Worm (Caenorhabditis elegans) whole organism, L4 larva: Measurements from ENCODE around the gene fbxc-53.

ENCODE experiments used
- F26F4.8 ChIP-seq: fragments of 200-800 bp; sonication (Bioruptor generic); conservative IDR thresholded peaks from 2 replicates; pipeline ENCODE4 v1.3.6; 2022; ENCODE audit warnings: missing genetic modification characterization, missing compliant biosample characterization
- Y5F2A.4 ChIP-seq: fragments of 200-800 bp; sonication (Bioruptor generic); optimal IDR thresholded peaks from 2 replicates; lab custom pipeline; 2018; ENCODE audit warnings: mild to moderate bottlenecking, missing genetic modification characterization, missing compliant biosample characterization
- ZK337.2 ChIP-seq: fragments of 200-800 bp; sonication (Bioruptor generic); IDR thresholded peaks from 2 replicates; pipeline ENCODE4 v1.3.6; 2022; ENCODE audit warnings: missing genetic modification reagents, missing genetic modification characterization, missing compliant biosample characterization
- ZK546.5 ChIP-seq, 2 experiments: sonication (generic microtip); optimal IDR thresholded peaks; 2 replicates each; lab custom pipeline; 2017; ENCODE audit warnings: missing biosample characterization in 2 of 2, missing genetic modification characterization in 2 of 2
- aha-1 ChIP-seq: fragments of 150-350 bp; peaks from one replicate; lab custom pipeline; 2014; ENCODE audit warnings: missing biosample characterization, missing genetic modification characterization
- ama-1 ChIP-seq: fragments of 150-350 bp; optimal IDR thresholded peaks from 2 replicates; lab custom pipeline; 2014; ENCODE audit warnings: inconsistent platforms, mixed read lengths
- ceh-28 ChIP-seq: fragments of 150-350 bp; optimal IDR thresholded peaks from 2 replicates; lab custom pipeline; 2014; ENCODE audit warnings: missing biosample characterization, missing genetic modification reagents, missing genetic modification characterization
- cey-2 ChIP-seq: sonication (generic microtip); optimal IDR thresholded peaks from 3 replicates; lab custom pipeline; 2017; ENCODE audit warnings: missing genetic modification characterization, mild to moderate bottlenecking, missing compliant biosample characterization, antibody characterized with exemption, borderline replicate concordance; ENCODE audit not compliant: insufficient read depth
- daf-16 ChIP-seq, 3 experiments: sonication (generic microtip); optimal IDR thresholded peaks; 2 replicates each; lab custom pipeline; 2016 to 2017; ENCODE audit warnings: missing genetic modification characterization in 3 of 3, missing genetic modification reagents in 3 of 3, mild to moderate bottlenecking in 2 of 3, missing compliant biosample characterization in 2 of 3, missing biosample characterization in 1 of 3, moderate library complexity in 1 of 3
- daf-8 ChIP-seq: fragments of 200-800 bp; sonication (Bioruptor generic); IDR thresholded peaks from 2 replicates; pipeline ENCODE4 v1.3.6; 2022; ENCODE audit warnings: missing genetic modification characterization, missing compliant biosample characterization
- dmd-6 ChIP-seq: fragments of 200-800 bp; sonication (Bioruptor generic); IDR thresholded peaks from 2 replicates; pipeline ENCODE4 v1.3.6; 2022; ENCODE audit warnings: missing genetic modification reagents, missing genetic modification characterization, missing compliant biosample characterization
- dmd-8 ChIP-seq: fragments of 200-800 bp; sonication (Bioruptor generic); IDR thresholded peaks from 2 replicates; pipeline ENCODE4 v1.3.6; 2022; ENCODE audit warnings: missing genetic modification characterization, missing compliant biosample characterization
- dpl-1 ChIP-seq: fragments of 150-350 bp; optimal IDR thresholded peaks from 2 replicates; lab custom pipeline; 2014; ENCODE audit warnings: missing biosample characterization, missing genetic modification reagents, missing genetic modification characterization
- gei-8 ChIP-seq: fragments of 200-800 bp; sonication (Bioruptor generic); optimal IDR thresholded peaks from 2 replicates; lab custom pipeline; 2018; ENCODE audit warnings: mild to moderate bottlenecking, missing genetic modification characterization, missing compliant biosample characterization
- hlh-11 ChIP-seq: fragments of 200-800 bp; sonication (Bioruptor generic); optimal IDR thresholded peaks from 2 replicates; lab custom pipeline; 2018; ENCODE audit warnings: mild to moderate bottlenecking, missing genetic modification characterization, missing compliant biosample characterization
- hlh-30 ChIP-seq: sonication (generic microtip); optimal IDR thresholded peaks from 2 replicates; lab custom pipeline; 2017; ENCODE audit warnings: antibody characterized with exemption, mild to moderate bottlenecking, missing genetic modification characterization, missing compliant biosample characterization; ENCODE audit not compliant: insufficient read depth
- lir-3 ChIP-seq: sonication (generic microtip); optimal IDR thresholded peaks from 2 replicates; lab custom pipeline; 2016; ENCODE audit warnings: mild to moderate bottlenecking, missing genetic modification characterization, missing compliant biosample characterization
- madf-5 ChIP-seq, 2 experiments: fragments of 200-800 bp; sonication (Bioruptor generic); IDR thresholded peaks; 2 replicates each; pipeline ENCODE4 v1.3.6; 2022; ENCODE audit warnings: missing compliant biosample characterization in 2 of 2, missing genetic modification characterization in 2 of 2
- mep-1 ChIP-seq: fragments of 150-350 bp; sonication (generic microtip); optimal IDR thresholded peaks from 3 replicates; lab custom pipeline; 2014; ENCODE audit warnings: missing biosample characterization, missing genetic modification characterization
- nhr-237 ChIP-seq: sonication (generic microtip); optimal IDR thresholded peaks from 2 replicates; lab custom pipeline; 2017; ENCODE audit warnings: missing biosample characterization, missing genetic modification characterization
- nhr-41 ChIP-seq: fragments of 200-800 bp; sonication (Bioruptor generic); IDR thresholded peaks from 2 replicates; pipeline ENCODE4 v1.3.6; 2022; ENCODE audit warnings: missing genetic modification reagents, missing genetic modification characterization, missing compliant biosample characterization
- nhr-6 ChIP-seq: fragments of 150-350 bp; optimal IDR thresholded peaks from 2 replicates; lab custom pipeline; 2014; ENCODE audit warnings: missing biosample characterization, missing genetic modification characterization
- nhr-77 ChIP-seq: fragments of 150-350 bp; optimal IDR thresholded peaks from 2 replicates; lab custom pipeline; 2014; ENCODE audit warnings: missing biosample characterization, missing genetic modification characterization
- pqm-1 ChIP-seq: sonication (generic microtip); optimal IDR thresholded peaks from 2 replicates; lab custom pipeline; 2017; ENCODE audit warnings: missing biosample characterization, missing genetic modification characterization
- set-16 ChIP-seq: fragments of 200-800 bp; sonication (Bioruptor generic); IDR thresholded peaks from 2 replicates; pipeline ENCODE4 v1.3.6; 2022; ENCODE audit warnings: missing genetic modification reagents, missing genetic modification characterization, missing compliant biosample characterization
- snpc-4 ChIP-seq: fragments of 150-350 bp; optimal IDR thresholded peaks from 2 replicates; lab custom pipeline; 2014; ENCODE audit warnings: missing biosample characterization, missing genetic modification characterization
- unc-62 ChIP-seq, 3 experiments: fragments of 150-350 bp in 1 of 3; sonication (generic microtip); optimal IDR thresholded peaks in 2 of 3; peaks in 1 of 3; 1 replicate in 1 of 3; 2 replicates in 2 of 3; lab custom pipeline; 2014 to 2017; ENCODE audit warnings: missing biosample characterization in 3 of 3, missing genetic modification characterization in 3 of 3, missing genetic modification reagents in 3 of 3, missing genotype in 1 of 3
- zag-1 ChIP-seq: fragments of 150-350 bp; optimal IDR thresholded peaks from 2 replicates; lab custom pipeline; 2014; ENCODE audit warnings: missing biosample characterization, missing genetic modification characterization
- zfp-2 ChIP-seq: sonication (generic microtip); optimal IDR thresholded peaks from 2 replicates; lab custom pipeline; 2016; ENCODE audit warnings: mild to moderate bottlenecking, missing genetic modification characterization, missing compliant biosample characterization
- zfp-3 ChIP-seq: fragments of 200-800 bp; sonication (Bioruptor generic); conservative IDR thresholded peaks from 2 replicates; pipeline ENCODE4 v1.3.6; 2022; ENCODE audit warnings: missing genetic modification reagents, missing genetic modification characterization, missing compliant biosample characterization
- zip-11 ChIP-seq: fragments of 200-800 bp; sonication (Bioruptor generic); IDR thresholded peaks from 2 replicates; pipeline ENCODE4 v1.3.6; 2022; ENCODE audit warnings: missing genetic modification characterization, missing compliant biosample characterization
- zip-2 ChIP-seq: fragments of 150-350 bp; optimal IDR thresholded peaks from 2 replicates; lab custom pipeline; 2014; ENCODE audit warnings: missing biosample characterization, missing genetic modification characterization

fbxc-53 gene

DNA sequence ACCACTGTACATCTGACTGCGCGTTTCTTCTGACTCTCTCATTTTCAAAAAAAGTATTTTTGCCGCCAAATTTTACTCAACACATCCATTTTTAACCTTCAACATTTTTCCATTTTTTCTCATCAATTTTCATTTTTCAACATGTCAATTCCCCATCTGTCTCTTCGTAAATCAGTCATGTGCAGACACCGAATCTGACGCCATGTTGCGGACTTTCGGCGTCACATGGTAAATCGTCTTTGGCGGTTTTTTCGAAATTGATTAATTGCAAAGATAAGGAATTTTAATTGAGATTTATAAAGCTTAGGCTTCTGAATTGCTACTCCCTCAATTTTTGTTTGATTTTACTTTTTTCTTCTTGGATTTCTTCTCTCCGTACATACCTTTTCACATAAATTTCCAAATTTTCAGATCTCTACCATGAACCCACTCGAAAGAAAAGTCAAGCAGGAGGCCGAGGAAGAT is 28.3 kb upstream of the fbxc-53 start, which contains the start of gene F19B10.1 (continued):
- TF ChIP-seq lir-3 (tag; lab: Kevin White, UChicago), result no peak
- no peak for TF ChIP-seq gei-8 (GFP tag; lab: Kevin White, UChicago)
- TF ChIP-seq hlh-11 (tag; lab: Kevin White, UChicago), result peak; percentile 74

DNA sequence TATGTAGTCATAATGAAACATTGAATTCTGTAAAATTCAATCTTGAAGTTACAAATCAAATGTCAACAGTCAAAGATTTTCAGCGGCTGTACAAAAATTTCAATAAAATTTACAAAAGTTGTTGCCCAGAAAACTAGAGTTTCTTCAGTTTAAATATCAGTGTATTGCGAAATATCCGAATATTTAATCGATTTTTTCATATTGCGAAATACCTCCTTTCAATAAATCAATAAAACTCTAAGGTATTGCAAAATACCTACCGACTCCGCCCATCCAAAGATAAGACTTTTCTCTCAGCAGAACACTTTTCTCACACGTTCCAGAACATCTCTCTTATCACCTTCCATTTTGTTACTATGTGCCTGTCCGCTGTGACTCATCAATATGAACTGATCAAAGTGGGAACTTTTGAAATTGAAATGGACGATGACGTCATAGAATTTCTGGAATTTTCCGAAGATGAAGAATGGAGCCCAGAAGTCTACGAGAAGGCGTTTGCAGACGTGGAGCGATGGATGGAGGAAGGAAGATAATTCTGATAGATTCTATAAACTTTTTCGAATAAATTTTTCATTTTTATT is 26.5 kb upstream of the fbxc-53 start:
- TF ChIP-seq dmd-8 (GFP tag; lab: Robert Waterston, UW) (no peak), ceh-28 (peak; percentile 40), dmd-6 (GFP tag; lab: Robert Waterston, UW) (peak; percentile 42; the same call in 1 of the 2 replicates), nhr-6 (tag; lab: Kevin White, UChicago) (no peak), nhr-77 (tag; lab: Kevin White, UChicago) (no peak), daf-16 (GFP tag; optimal IDR thresholded peaks at IDR 0.05; lab: Kevin White, UChicago) (no peak), daf-16 (tag; optimal IDR thresholded peaks at IDR 0.05; lab: Kevin White, UChicago) (peak; percentile 21), pqm-1 (tag; lab: Kevin White, UChicago) (peak; percentile 5)

DNA sequence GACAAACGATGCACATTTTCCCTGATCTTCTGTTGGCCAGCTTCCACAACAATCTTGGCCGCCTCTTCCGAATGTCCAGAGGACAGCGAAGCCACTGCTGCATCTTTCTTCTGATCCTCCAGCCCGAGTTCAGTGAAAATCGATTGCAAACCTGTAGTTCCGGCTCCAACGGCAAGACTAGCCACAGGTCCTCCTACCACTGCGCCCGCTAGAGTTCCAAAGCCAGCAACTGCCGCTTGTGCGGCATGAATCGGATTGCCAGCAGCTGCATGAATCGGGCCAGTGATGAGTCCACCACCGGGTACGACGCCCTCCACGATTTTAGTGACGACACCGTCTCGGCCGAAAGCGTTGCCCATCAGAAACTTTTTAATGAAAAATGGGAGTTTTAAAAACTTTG is 22.8 kb upstream of the fbxc-53 start, which contains the start of gene ifas-1:
Gene ifas-1 (minus strand): TSS at position 387 of the 400 bp plus-strand sequence.
- TF ChIP-seq set-16 (GFP tag; lab: Robert Waterston, UW) (peak; percentile 70), zfp-2 (no peak), zip-11 (no peak), madf-5 (GFP tag; IDR thresholded peaks at IDR 0.05; lab: Robert Waterston, UW) (no peak), snpc-4 (tag; lab: Kevin White, UChicago) (no peak), ceh-28 (no peak)
- TF ChIP-seq, all 104 proteins: peak for 1

DNA sequence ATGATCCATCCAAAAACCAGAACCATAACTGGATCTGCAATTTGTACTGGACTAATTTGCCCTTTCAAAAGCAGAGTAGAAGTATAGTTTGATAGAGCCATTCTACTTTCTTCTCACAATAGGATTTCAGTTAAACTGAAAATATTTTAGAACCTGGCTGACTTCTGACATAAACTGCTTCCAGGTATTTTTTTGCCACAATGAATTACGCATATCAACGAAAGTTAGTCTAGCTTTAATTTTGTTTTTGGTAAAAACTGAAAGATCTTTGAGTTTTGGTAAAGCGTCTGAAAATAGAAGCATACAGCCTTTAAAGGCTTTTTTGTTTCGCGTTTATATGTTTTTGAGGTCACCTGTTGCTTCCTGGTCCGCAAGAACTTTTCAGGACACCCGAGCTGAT is 20.4 kb upstream of the fbxc-53 start, which contains the start of gene srx-101:
Gene srx-101 (minus strand): TSS at position 101 of the 400 bp plus-strand sequence.
- TF ChIP-seq aha-1 (tag; lab: Kevin White, UChicago) (peak; percentile 34), dpl-1 (GFP tag; lab: Kevin White, UChicago) (no peak)

DNA sequence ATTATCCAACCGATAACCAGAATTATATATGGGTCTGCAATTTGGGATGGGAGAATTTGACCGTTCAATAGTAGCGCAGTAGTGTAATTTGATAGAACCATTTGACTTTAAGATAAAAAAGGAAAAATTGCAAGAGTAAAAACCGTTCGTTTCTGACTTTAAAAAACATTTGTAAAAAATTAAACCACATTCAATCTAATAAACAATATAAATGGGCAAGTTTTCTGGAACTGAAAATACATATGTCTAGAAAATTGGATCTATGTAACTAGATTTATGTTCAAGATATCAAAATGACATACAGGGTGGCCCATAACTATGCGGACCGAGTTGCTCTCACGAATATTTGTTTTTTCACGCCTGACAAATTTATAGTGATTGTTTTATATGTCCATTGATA is 16.4 kb upstream of the fbxc-53 start, which contains the start of gene srx-102:
Gene srx-102 (minus strand): TSS at position 101 of the 400 bp plus-strand sequence.
- TF ChIP-seq hlh-11 (tag; lab: Kevin White, UChicago), result no peak
- TF ChIP-seq unc-62 (GFP tag; optimal IDR thresholded peaks at IDR 0.05 in 1 of 2; lab: Kevin White, UChicago), result peak in 1 of 2 experiments; percentile 45
- TF ChIP-seq unc-62 (tag; optimal IDR thresholded peaks at IDR 0.05; lab: Kevin White, UChicago), result no peak

DNA sequence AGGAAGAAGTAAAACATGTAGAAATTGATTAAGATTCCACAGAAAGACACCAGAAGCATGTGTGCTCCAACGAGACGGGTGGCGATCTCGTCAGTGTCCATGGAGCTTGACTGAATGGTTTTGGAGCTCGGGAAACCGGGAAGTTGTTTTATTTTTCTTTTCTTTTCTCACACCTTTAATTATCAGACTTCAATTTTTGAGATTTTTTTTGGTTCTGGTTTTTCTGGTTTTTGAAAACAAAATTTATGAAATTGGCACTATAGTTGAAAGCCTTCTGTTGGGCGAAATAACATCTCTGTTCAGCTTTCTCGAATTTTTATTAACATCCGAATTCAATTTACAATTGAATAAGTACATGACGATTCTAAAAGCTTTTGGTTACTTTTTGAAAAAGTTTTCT is 11.5 kb upstream of the fbxc-53 start, which contains the start of gene srx-104:
Gene srx-104 (minus strand): TSS at position 101 of the 400 bp plus-strand sequence.
- TF ChIP-seq nhr-237 (no peak), mep-1 (no peak), cey-2 (no peak), ama-1 (lab: Kevin White, UChicago) (no peak), ZK546.5 (tag; optimal IDR thresholded peaks at IDR 0.05; lab: Kevin White, UChicago) (no peak), aha-1 (tag; lab: Kevin White, UChicago) (no peak), zip-2 (tag; lab: Kevin White, UChicago) (no peak), Y5F2A.4 (GFP tag; lab: Kevin White, UChicago) (no peak), F26F4.8 (no peak), zag-1 (no peak), ZK337.2 (GFP tag; lab: Robert Waterston, UW) (no peak), nhr-77 (tag; lab: Kevin White, UChicago) (no peak), hlh-30 (tag; lab: Kevin White, UChicago) (no peak), daf-8 (GFP tag; lab: Robert Waterston, UW) (no peak), nhr-41 (no peak), lir-3 (tag; lab: Kevin White, UChicago) (no peak), nhr-6 (tag; lab: Kevin White, UChicago) (no peak), zfp-3 (no peak)
